Fruit fly (Drosophila melanogaster) whole organism, embryonic: ENCODE measurements around the gene tau.

ENCODE experiments used
- Abd-B ChIP-seq: fragments of 200-800 bp; sonication (Bioruptor generic); optimal IDR thresholded peaks from 2 replicates; lab custom pipeline; 2018; ENCODE audit warnings: missing biosample characterization, mild to moderate bottlenecking, missing genetic modification characterization, moderate library complexity
- Aef1 ChIP-seq: fragments of 200-800 bp; sonication (Bioruptor generic); IDR thresholded peaks from 3 replicates; pipeline ENCODE4 v1.3.6; 2022; ENCODE audit warnings: missing biosample characterization, missing genetic modification characterization
- CG1024 ChIP-seq: fragments of 200-800 bp; sonication (Bioruptor generic); IDR thresholded peaks from 2 replicates; pipeline ENCODE4 v1.3.6; 2022; ENCODE audit warnings: missing biosample characterization, missing genetic modification characterization
- CG10565 ChIP-seq: fragments of 200-800 bp; sonication (Bioruptor generic); optimal IDR thresholded peaks from 3 replicates; lab custom pipeline; 2016; ENCODE audit warnings: missing biosample characterization, mild to moderate bottlenecking, missing genetic modification characterization
- CG11456 ChIP-seq: fragments of 200-800 bp; sonication (Bioruptor generic); IDR thresholded peaks from 3 replicates; pipeline ENCODE4 v1.3.6; 2022; ENCODE audit warnings: missing biosample characterization, missing genetic modification characterization
- CG13624 ChIP-seq: fragments of 200-800 bp; sonication (Bioruptor generic); optimal IDR thresholded peaks from 2 replicates; lab custom pipeline; 2016; ENCODE audit warnings: missing biosample characterization, missing genetic modification characterization
- CG14050 ChIP-seq: fragments of 200-800 bp; sonication (Bioruptor generic); IDR thresholded peaks from 3 replicates; pipeline ENCODE4 v1.3.6; 2022; ENCODE audit warnings: missing biosample characterization, missing genetic modification characterization
- CG14860 ChIP-seq: fragments of 200-800 bp; sonication (Bioruptor generic); IDR thresholded peaks from 3 replicates; pipeline ENCODE4 v1.3.6; 2022; ENCODE audit warnings: missing biosample characterization, missing genetic modification characterization; ENCODE audit not compliant: partially characterized antibody
- CG15601 ChIP-seq: fragments of 200-800 bp; sonication (Bioruptor generic); optimal IDR thresholded peaks from 3 replicates; lab custom pipeline; 2019; ENCODE audit warnings: missing biosample characterization, mild to moderate bottlenecking, missing genetic modification characterization, moderate library complexity
- CG16779 ChIP-seq: fragments of 200-800 bp; sonication (Bioruptor generic); IDR thresholded peaks from 2 replicates; pipeline ENCODE4 v1.3.6; 2022; ENCODE audit warnings: missing biosample characterization, missing genetic modification characterization
- CG17802 ChIP-seq: fragments of 200-800 bp; sonication (Bioruptor generic); optimal IDR thresholded peaks from 2 replicates; lab custom pipeline; 2018; ENCODE audit warnings: missing biosample characterization, mild to moderate bottlenecking, missing genetic modification characterization, moderate library complexity
- CG18476 ChIP-seq: fragments of 200-800 bp; sonication (Bioruptor generic); optimal IDR thresholded peaks from 2 replicates; lab custom pipeline; 2016; ENCODE audit warnings: missing biosample characterization, mild to moderate bottlenecking, missing genetic modification characterization
- CG18764 ChIP-seq: fragments of 200-800 bp; sonication (Bioruptor generic); optimal IDR thresholded peaks from 3 replicates; lab custom pipeline; 2016; ENCODE audit warnings: missing biosample characterization, missing genetic modification characterization
- CG2202 ChIP-seq: fragments of 200-800 bp; sonication (Bioruptor generic); optimal IDR thresholded peaks from 2 replicates; lab custom pipeline; 2018; ENCODE audit warnings: missing biosample characterization, mild to moderate bottlenecking, missing genetic modification characterization
- CG31388 ChIP-seq: fragments of 200-800 bp; sonication (Bioruptor generic); optimal IDR thresholded peaks from 2 replicates; lab custom pipeline; 2016; ENCODE audit warnings: missing biosample characterization, missing genetic modification characterization
- CG43689 ChIP-seq: fragments of 200-800 bp; sonication (Bioruptor generic); IDR thresholded peaks from 2 replicates; pipeline ENCODE4 v1.3.6; 2022; ENCODE audit warnings: missing biosample characterization, missing genetic modification characterization
- CG6175 ChIP-seq: fragments of 200-800 bp; sonication (Bioruptor generic); IDR thresholded peaks from 3 replicates; pipeline ENCODE4 v1.3.6; 2022; ENCODE audit warnings: missing biosample characterization, missing genetic modification characterization
- CG6765 ChIP-seq: fragments of 200-800 bp; sonication (Bioruptor generic); optimal IDR thresholded peaks from 3 replicates; lab custom pipeline; 2017; ENCODE audit warnings: missing biosample characterization, mild to moderate bottlenecking, missing genetic modification characterization
- CG6854 ChIP-seq: fragments of 200-800 bp; sonication (Bioruptor generic); optimal IDR thresholded peaks from 3 replicates; lab custom pipeline; 2017; ENCODE audit warnings: missing biosample characterization, mild to moderate bottlenecking, missing genetic modification characterization
- CG7556 ChIP-seq: fragments of 200-800 bp; sonication (Bioruptor generic); optimal IDR thresholded peaks from 2 replicates; lab custom pipeline; 2017; ENCODE audit warnings: missing biosample characterization, mild to moderate bottlenecking, missing genetic modification characterization
- CG7839 ChIP-seq: fragments of 200-800 bp; sonication (Bioruptor generic); optimal IDR thresholded peaks from 3 replicates; lab custom pipeline; 2018; ENCODE audit warnings: missing biosample characterization, mild to moderate bottlenecking, missing genetic modification characterization, moderate library complexity
- CG9215 ChIP-seq: fragments of 200-800 bp; sonication (Bioruptor generic); IDR thresholded peaks from 2 replicates; pipeline ENCODE4 v1.3.6; 2022; ENCODE audit warnings: missing biosample characterization, missing genetic modification characterization
- CkIIα-i1 ChIP-seq: fragments of 200-800 bp; sonication (Bioruptor generic); IDR thresholded peaks from 2 replicates; pipeline ENCODE4 v1.3.6; 2022; ENCODE audit warnings: missing biosample characterization, missing genetic modification characterization
- D ChIP-seq, 2 experiments: fragments of 200-800 bp in 1 of 2; fragments of >200 bp in 1 of 2; sonication (Bioruptor generic) in 1 of 2; optimal IDR thresholded peaks; 2 replicates in 1 of 2; 3 replicates in 1 of 2; lab custom pipeline; 2017; ENCODE audit warnings: mild to moderate bottlenecking in 1 of 2, missing biosample characterization in 1 of 2, missing genetic modification characterization in 1 of 2, missing genetic modification reagents in 1 of 2
- D19A ChIP-seq: fragments of 200-800 bp; optimal IDR thresholded peaks from 3 replicates; lab custom pipeline; 2019; ENCODE audit warnings: missing biosample characterization, mild to moderate bottlenecking, missing genetic modification characterization, moderate library complexity
- Drgx ChIP-seq: fragments of 200-800 bp; sonication (Bioruptor generic); IDR thresholded peaks from 2 replicates; pipeline ENCODE4 v1.3.6; 2022; ENCODE audit warnings: missing biosample characterization, missing genetic modification characterization
- Ets97D ChIP-seq: fragments of 200-800 bp; sonication (Bioruptor generic); optimal IDR thresholded peaks from 3 replicates; lab custom pipeline; 2016; ENCODE audit warnings: missing biosample characterization, missing genetic modification characterization
- Hr39 ChIP-seq: fragments of >200 bp; optimal IDR thresholded peaks from 2 replicates; lab custom pipeline; 2017
- MBD-R2 ChIP-seq: fragments of 200-800 bp; sonication (Bioruptor generic); IDR thresholded peaks from 2 replicates; pipeline ENCODE4 v1.3.6; 2022; ENCODE audit warnings: missing biosample characterization, missing genetic modification characterization
- NFAT ChIP-seq: fragments of 200-800 bp; sonication (Bioruptor generic); IDR thresholded peaks from 2 replicates; pipeline ENCODE4 v1.3.6; 2022; ENCODE audit warnings: missing biosample characterization, missing genetic modification characterization
- NK7.1 ChIP-seq: fragments of 200-800 bp; sonication (Bioruptor generic); optimal IDR thresholded peaks from 3 replicates; lab custom pipeline; 2016; ENCODE audit warnings: missing biosample characterization, missing genetic modification characterization
- Neu2 ChIP-seq: fragments of 200-800 bp; sonication (Bioruptor generic); optimal IDR thresholded peaks from 3 replicates; lab custom pipeline; 2016; ENCODE audit warnings: missing biosample characterization, missing genetic modification characterization, borderline replicate concordance
- Sox100B ChIP-seq: fragments of 200-800 bp; sonication (Bioruptor generic); optimal IDR thresholded peaks from 3 replicates; lab custom pipeline; 2018; ENCODE audit warnings: missing biosample characterization, mild to moderate bottlenecking, missing genetic modification characterization
- Spps ChIP-seq: fragments of 200-800 bp; sonication (Bioruptor generic); optimal IDR thresholded peaks from 2 replicates; lab custom pipeline; 2018; ENCODE audit warnings: missing biosample characterization, mild to moderate bottlenecking, missing genetic modification characterization
- Taf1 ChIP-seq: fragments of 200-800 bp; sonication (Bioruptor generic); IDR thresholded peaks from 2 replicates; pipeline ENCODE4 v1.3.6; 2022; ENCODE audit warnings: missing biosample characterization, missing genetic modification characterization
- ac ChIP-seq: fragments of 200-800 bp; sonication (Bioruptor generic); optimal IDR thresholded peaks from 3 replicates; lab custom pipeline; 2017; ENCODE audit warnings: missing biosample characterization, mild to moderate bottlenecking, missing genetic modification characterization
- chif ChIP-seq, 2 experiments: fragments of 200-800 bp; sonication (Bioruptor generic); optimal IDR thresholded peaks; 3 replicates each; lab custom pipeline; 2016; ENCODE audit warnings: missing biosample characterization in 2 of 2, missing genetic modification characterization in 2 of 2
- chn ChIP-seq: fragments of 200-800 bp; sonication (Bioruptor generic); optimal IDR thresholded peaks from 2 replicates; lab custom pipeline; 2016; ENCODE audit warnings: missing biosample characterization, missing genetic modification characterization
- cwo ChIP-seq: fragments of 200-800 bp; sonication (Bioruptor generic); optimal IDR thresholded peaks from 3 replicates; lab custom pipeline; 2017; ENCODE audit warnings: missing biosample characterization, missing genetic modification characterization, mild to moderate bottlenecking, moderate library complexity, missing genetic modification reagents
- dpn ChIP-seq, 2 experiments: fragments of 200-800 bp; sonication (Bioruptor generic); optimal IDR thresholded peaks; 3 replicates each; lab custom pipeline; 2016; ENCODE audit warnings: missing biosample characterization in 2 of 2, missing genetic modification characterization in 2 of 2
- ewg ChIP-seq: fragments of 200-800 bp; sonication (Bioruptor generic); optimal IDR thresholded peaks from 3 replicates; lab custom pipeline; 2017; ENCODE audit warnings: mild to moderate bottlenecking, missing biosample characterization, missing genetic modification reagents, missing genetic modification characterization
- fd3F ChIP-seq: fragments of 200-800 bp; sonication (Bioruptor generic); optimal IDR thresholded peaks from 2 replicates; lab custom pipeline; 2018; ENCODE audit warnings: missing biosample characterization, mild to moderate bottlenecking, missing genetic modification characterization, moderate library complexity
- fd64A ChIP-seq: fragments of 200-800 bp; sonication (Bioruptor generic); optimal IDR thresholded peaks from 3 replicates; lab custom pipeline; 2018; ENCODE audit warnings: missing biosample characterization, mild to moderate bottlenecking, missing genetic modification characterization
- fu2 ChIP-seq: fragments of 200-800 bp; sonication (Bioruptor generic); optimal IDR thresholded peaks from 2 replicates; lab custom pipeline; 2016; ENCODE audit warnings: missing biosample characterization, missing genetic modification characterization
- ham ChIP-seq: fragments of 200-800 bp; sonication (Bioruptor generic); IDR thresholded peaks from 2 replicates; pipeline ENCODE4 v1.3.6; 2022; ENCODE audit warnings: missing biosample characterization, missing genetic modification characterization
- kni ChIP-seq: fragments of 200-800 bp; sonication (Bioruptor generic); optimal IDR thresholded peaks from 3 replicates; lab custom pipeline; 2017; ENCODE audit warnings: mild to moderate bottlenecking, missing biosample characterization, missing genetic modification reagents, missing genetic modification characterization
- nau ChIP-seq: fragments of 200-800 bp; sonication (Bioruptor generic); optimal IDR thresholded peaks from 3 replicates; lab custom pipeline; 2017; ENCODE audit warnings: missing biosample characterization, mild to moderate bottlenecking, missing genetic modification characterization, missing genetic modification reagents
- p53 ChIP-seq: fragments of 200-800 bp; sonication (Bioruptor generic); optimal IDR thresholded peaks from 2 replicates; lab custom pipeline; 2016; ENCODE audit warnings: missing biosample characterization, missing genetic modification characterization
- sqz ChIP-seq: fragments of 200-800 bp; sonication (Bioruptor generic); optimal IDR thresholded peaks from 3 replicates; lab custom pipeline; 2018; ENCODE audit warnings: missing biosample characterization, mild to moderate bottlenecking, missing genetic modification characterization
- wek ChIP-seq: fragments of 200-800 bp; sonication (Bioruptor generic); optimal IDR thresholded peaks from 3 replicates; lab custom pipeline; 2018; ENCODE audit warnings: missing biosample characterization, mild to moderate bottlenecking, missing genetic modification characterization, moderate library complexity
- z ChIP-seq: fragments of 200-800 bp; sonication (Bioruptor generic); IDR thresholded peaks from 3 replicates; pipeline ENCODE4 v1.3.6; 2022; ENCODE audit warnings: missing biosample characterization, missing genetic modification characterization
- zfh1 ChIP-seq: fragments of 200-800 bp; sonication (Bioruptor generic); IDR thresholded peaks from 3 replicates; pipeline ENCODE4 v1.3.6; 2022; ENCODE audit warnings: missing biosample characterization, missing genetic modification characterization

Gene tau

dm6 chr3R:27613814-27614213 is 43.0 kb downstream of the tau start (continued):
- no peak for TF ChIP-seq CG10565 (GFP tag; lab: Kevin White, UChicago)
- TF ChIP-seq CG17802 (tag; lab: Kevin White, UChicago), result no peak
- no peak for TF ChIP-seq CG18764 (GFP tag; lab: Kevin White, UChicago)
- TF ChIP-seq dpn (GFP tag; optimal IDR thresholded peaks at IDR 0.05; lab: Kevin White, UChicago), result no peak
- TF ChIP-seq MBD-R2, result no peak
- no peak for TF ChIP-seq CG14050 (GFP tag; lab: Robert Waterston, UW)
- no peak for TF ChIP-seq chif (GFP tag; optimal IDR thresholded peaks at IDR 0.05; lab: Kevin White, UChicago)
- no peak for TF ChIP-seq zfh1 (GFP tag; lab: Robert Waterston, UW)
- TF ChIP-seq D19A (tag; lab: Kevin White, UChicago), result no peak
- no peak for TF ChIP-seq CG14860 (GFP tag; lab: Robert Waterston, UW)
- TF ChIP-seq CG11456 (GFP tag; lab: Robert Waterston, UW), result no peak
- TF ChIP-seq fu2 (GFP tag; lab: Kevin White, UChicago), result no peak
- peak; percentile 5 for TF ChIP-seq CG7839
- no peak for TF ChIP-seq CG18476 (GFP tag; lab: Kevin White, UChicago)
- TF ChIP-seq CG1024 (GFP tag; lab: Robert Waterston, UW), result no peak
- no peak for TF ChIP-seq CG16779 (GFP tag; lab: Robert Waterston, UW)
- no peak for TF ChIP-seq Taf1
- TF ChIP-seq ham (GFP tag; lab: Robert Waterston, UW), result no peak
- no peak for TF ChIP-seq wek
- TF ChIP-seq CG31388 (GFP tag; lab: Kevin White, UChicago), result no peak
- TF ChIP-seq sqz (GFP tag; lab: Kevin White, UChicago), result no peak
- TF ChIP-seq NK7.1 (GFP tag; lab: Kevin White, UChicago), result no peak
- TF ChIP-seq fd3F (GFP tag; lab: Kevin White, UChicago), result no peak
- no peak for TF ChIP-seq Aef1 (GFP tag; lab: Robert Waterston, UW)
- no peak for TF ChIP-seq z (GFP tag; lab: Robert Waterston, UW)
- TF ChIP-seq NFAT (GFP tag; lab: Robert Waterston, UW), result no peak
- TF ChIP-seq CG2202, result no peak
- no peak for TF ChIP-seq ewg (GFP tag; lab: Kevin White, UChicago)
- TF ChIP-seq CG7556 (GFP tag; lab: Kevin White, UChicago), result peak; percentile 8
- TF ChIP-seq CG13624, result no peak
- no peak for TF ChIP-seq kni (GFP tag; lab: Kevin White, UChicago)
- no peak for TF ChIP-seq CG6765 (GFP tag; lab: Kevin White, UChicago)
- TF ChIP-seq Abd-B (GFP tag; lab: Kevin White, UChicago), result no peak
- TF ChIP-seq Ets97D (GFP tag; lab: Kevin White, UChicago), result no peak
- no peak for TF ChIP-seq p53 (GFP tag; lab: Kevin White, UChicago)
- no peak for TF ChIP-seq nau (GFP tag; lab: Kevin White, UChicago)
- no peak for TF ChIP-seq Sox100B (GFP tag; lab: Kevin White, UChicago)
- no peak for TF ChIP-seq CG15601 (tag; lab: Kevin White, UChicago)
- no peak for TF ChIP-seq ac (GFP tag; lab: Kevin White, UChicago)
- TF ChIP-seq CG43689 (GFP tag; lab: Robert Waterston, UW), result no peak
- no peak for TF ChIP-seq fd64A (GFP tag; lab: Kevin White, UChicago)
- no peak for TF ChIP-seq Hr39 (lab: Kevin White, UChicago)
- no peak for TF ChIP-seq Drgx (GFP tag; lab: Robert Waterston, UW)
- no peak for TF ChIP-seq Spps (tag; lab: Kevin White, UChicago)
- TF ChIP-seq CkIIα-i1 (GFP tag; lab: Robert Waterston, UW), result no peak
- TF ChIP-seq cwo, result peak; percentile 42
- no peak for TF ChIP-seq Neu2 (GFP tag; lab: Kevin White, UChicago)
- TF ChIP-seq CG6175 (GFP tag; lab: Robert Waterston, UW), result no peak
- no peak for TF ChIP-seq CG6854 (GFP tag; lab: Kevin White, UChicago)
- TF ChIP-seq CG9215 (GFP tag; lab: Robert Waterston, UW), result no peak
- no peak for TF ChIP-seq chn (GFP tag; lab: Kevin White, UChicago)
- no peak for TF ChIP-seq D (optimal IDR thresholded peaks at IDR 0.05; lab: Kevin White, UChicago)
- no peak for TF ChIP-seq D (GFP tag; optimal IDR thresholded peaks at IDR 0.05; lab: Kevin White, UChicago)
